Fruit fly (Drosophila melanogaster): ENCODE data around the gene wake.

wake gene

DNA sequence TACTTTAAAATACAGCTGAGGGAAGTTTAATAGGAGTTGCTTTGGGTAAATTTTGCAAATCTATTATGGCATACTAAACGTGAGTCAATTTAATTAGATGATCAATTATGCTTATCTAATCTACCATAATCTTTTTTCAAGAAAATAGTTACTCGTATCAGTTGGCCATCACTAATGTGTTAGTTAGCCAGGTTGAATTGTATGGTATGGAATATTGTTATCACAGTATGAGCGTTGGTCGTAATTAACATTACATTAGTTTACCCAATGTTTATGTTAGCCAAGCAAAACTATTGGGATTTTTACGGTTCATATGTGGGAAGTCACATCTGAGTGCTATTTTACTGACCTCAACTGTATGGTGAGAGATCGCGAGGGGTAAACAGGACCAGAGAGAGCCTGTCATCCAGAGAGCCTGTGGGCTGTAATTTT lies 33.9 kb downstream of the wake start (continued):
- TF ChIP-seq nerfin-2 (GFP tag; IDR thresholded peaks at IDR 0.05; ENCODE audit: partially characterized antibody): no peak

- TF ChIP-seq vvl (GFP tag; IDR thresholded peaks at IDR 0.05) (peak; percentile 85; the same call in 1 of the 2 replicates), abd-A (tag; optimal IDR thresholded peaks at IDR 0.05) (peak; percentile 39), Hr39 (optimal IDR thresholded peaks at IDR 0.05) (no peak), CG14441 (GFP tag; IDR thresholded peaks at IDR 0.05) (no peak), chn (GFP tag; optimal IDR thresholded peaks at IDR 0.05) (no peak), Adf1 (GFP tag; IDR thresholded peaks at IDR 0.05) (no peak), Pdp1 (GFP tag; optimal IDR thresholded peaks at IDR 0.05) (peak in 1 of 2 experiments; percentile 55), sd (tag; optimal IDR thresholded peaks at IDR 0.05) (peak; percentile 11)
Measured at dm6 chr3R:22675447-22675846, 35.8 kb downstream of the wake start.

- TF ChIP-seq fd64A (GFP tag; optimal IDR thresholded peaks at IDR 0.05) (peak; percentile 45), CG12071 (GFP tag; optimal IDR thresholded peaks at IDR 0.05) (peak; percentile 28), sens (GFP tag) (peak; percentile 49), kay (GFP tag; optimal IDR thresholded peaks at IDR 0.05) (peak; percentile 42), Six4 (GFP tag; optimal IDR thresholded peaks at IDR 0.05) (no peak), Mrtf (GFP tag; IDR thresholded peaks at IDR 0.05) (no peak), Asciz (GFP tag; optimal IDR thresholded peaks at IDR 0.05) (peak; percentile 41), CG2199 (GFP tag; IDR thresholded peaks at IDR 0.05) (0 out of 3 replicates have a peak, but pooled peaks have one; percentile 63), Rx (GFP tag; IDR thresholded peaks at IDR 0.05) (no peak), Fer1 (GFP tag; optimal IDR thresholded peaks at IDR 0.05) (peak; percentile 27), nerfin-2 (GFP tag; IDR thresholded peaks at IDR 0.05; ENCODE audit: partially characterized antibody) (no peak), vfl (GFP tag; optimal IDR thresholded peaks at IDR 0.05) (no peak), CG6813 (GFP tag; optimal IDR thresholded peaks at IDR 0.05) (peak; percentile 12), Ada2b (GFP tag; IDR thresholded peaks at IDR 0.05) (0 out of 2 replicates have a peak, but pooled peaks have one; percentile 5), Trl (optimal IDR thresholded peaks at IDR 0.05) (peak in 1 of 2 experiments; percentile 35), Trl (GFP tag; optimal IDR thresholded peaks at IDR 0.05) (no peak), ATbp (GFP tag; optimal IDR thresholded peaks at IDR 0.05) (peak; percentile 39), CG32532 (GFP tag; IDR thresholded peaks at IDR 0.05) (no peak), Sry-β (GFP tag; optimal IDR thresholded peaks at IDR 0.05) (no peak), CG13296 (GFP tag; optimal IDR thresholded peaks at IDR 0.05) (peak; percentile 32), sd (tag; optimal IDR thresholded peaks at IDR 0.05) (peak; percentile 20), grn (GFP tag; optimal IDR thresholded peaks at IDR 0.05) (peak; percentile 40), CG1647 (GFP tag; optimal IDR thresholded peaks at IDR 0.05) (no peak), Meics (GFP tag; optimal IDR thresholded peaks at IDR 0.05) (peak; percentile 19), CG2678 (tag; optimal IDR thresholded peaks at IDR 0.05) (peak; percentile 16), Med (GFP tag) (peak; percentile 76), lilli (GFP tag; optimal IDR thresholded peaks at IDR 0.05) (no peak), dan (GFP tag; IDR thresholded peaks at IDR 0.05) (no peak), CG13287 (GFP tag; IDR thresholded peaks at IDR 0.05; ENCODE audit: partially characterized antibody) (no peak), CkIIα-i1 (GFP tag; IDR thresholded peaks at IDR 0.05) (no peak), lov (optimal IDR thresholded peaks at IDR 0.05) (no peak), lov (GFP tag; IDR thresholded peaks at IDR 0.05) (no peak), CG12236 (GFP tag; optimal IDR thresholded peaks at IDR 0.05) (no peak), sug (tag; optimal IDR thresholded peaks at IDR 0.05) (peak; percentile 30), CG10543 (GFP tag; optimal IDR thresholded peaks at IDR 0.05) (peak; percentile 30), Xrp1 (GFP tag; IDR thresholded peaks at IDR 0.05) (0 out of 2 replicates have a peak, but pooled peaks have one; percentile 18), sisA (GFP tag; IDR thresholded peaks at IDR 0.05) (no peak), lab (GFP tag; optimal IDR thresholded peaks at IDR 0.05) (peak; percentile 41), Neu2 (GFP tag; optimal IDR thresholded peaks at IDR 0.05; ENCODE audit: borderline replicate concordance) (no peak)
Measured at dm6 chr3R:22684044-22684947, 44.7 kb downstream of the wake start.
